Fruit fly (Drosophila melanogaster) whole organism, embryonic: ENCODE results near the gene CG5191.

Experiments used
- Bdp1 ChIP-seq: fragments of 200-800 bp; sonication (Bioruptor generic); optimal IDR thresholded peaks from 3 replicates; lab custom pipeline; 2016; ENCODE audit warnings: missing biosample characterization, missing genetic modification characterization
- CG10543 ChIP-seq: fragments of 200-800 bp; sonication (Bioruptor generic); optimal IDR thresholded peaks from 3 replicates; lab custom pipeline; 2017; ENCODE audit warnings: missing biosample characterization, mild to moderate bottlenecking, missing genetic modification characterization, moderate library complexity
- CG12391 ChIP-seq: fragments of 200-800 bp; sonication (Bioruptor generic); optimal IDR thresholded peaks from 3 replicates; lab custom pipeline; 2018; ENCODE audit warnings: missing biosample characterization, mild to moderate bottlenecking, missing genetic modification characterization, moderate library complexity
- CG12659 ChIP-seq: fragments of 200-800 bp; sonication (Bioruptor generic); optimal IDR thresholded peaks from 3 replicates; lab custom pipeline; 2017; ENCODE audit warnings: mild to moderate bottlenecking, missing biosample characterization, missing genetic modification reagents, missing genetic modification characterization
- CG12942 ChIP-seq: fragments of 200-800 bp; sonication (Bioruptor generic); optimal IDR thresholded peaks from 3 replicates; lab custom pipeline; 2016; ENCODE audit warnings: missing biosample characterization, missing genetic modification characterization
- CG13123 ChIP-seq: fragments of 200-800 bp; sonication (Bioruptor generic); optimal IDR thresholded peaks from 2 replicates; lab custom pipeline; 2016; ENCODE audit warnings: missing biosample characterization, missing genetic modification characterization
- CG16813 ChIP-seq: fragments of 200-800 bp; sonication (Bioruptor generic); IDR thresholded peaks from 3 replicates; pipeline ENCODE4 v1.3.6; 2022; ENCODE audit warnings: missing biosample characterization, missing genetic modification characterization; ENCODE audit not compliant: partially characterized antibody
- CG17359 ChIP-seq: fragments of 200-800 bp; sonication (Bioruptor generic); optimal IDR thresholded peaks from 3 replicates; lab custom pipeline; 2018; ENCODE audit warnings: missing biosample characterization, mild to moderate bottlenecking, missing genetic modification characterization, moderate library complexity
- CG18599 ChIP-seq: fragments of 200-800 bp; sonication (Bioruptor generic); optimal IDR thresholded peaks from 3 replicates; lab custom pipeline; 2017; ENCODE audit warnings: missing biosample characterization, missing genetic modification characterization, mild to moderate bottlenecking, moderate library complexity, missing genetic modification reagents
- CG2116 ChIP-seq: fragments of 200-800 bp; sonication (Bioruptor generic); optimal IDR thresholded peaks from 3 replicates; lab custom pipeline; 2018; ENCODE audit warnings: missing biosample characterization, mild to moderate bottlenecking, missing genetic modification characterization
- CG2199 ChIP-seq: fragments of 200-800 bp; sonication (Bioruptor generic); IDR thresholded peaks from 3 replicates; pipeline ENCODE4 v1.3.6; 2022; ENCODE audit warnings: missing biosample characterization, missing genetic modification characterization
- CG34422 ChIP-seq: fragments of 200-800 bp; sonication (Bioruptor generic); IDR thresholded peaks from 3 replicates; pipeline ENCODE4 v1.3.6; 2022; ENCODE audit warnings: missing biosample characterization, missing genetic modification characterization
- CG3726 ChIP-seq: fragments of 200-800 bp; sonication (Bioruptor generic); IDR thresholded peaks from 3 replicates; pipeline ENCODE4, ENCODE4 v1.3.6; 2022; ENCODE audit warnings: missing biosample characterization, missing genetic modification characterization
- CG4424 ChIP-seq: fragments of 200-800 bp; sonication (Bioruptor generic); optimal IDR thresholded peaks from 3 replicates; lab custom pipeline; 2016; ENCODE audit warnings: missing biosample characterization, missing genetic modification characterization
- CG4707 ChIP-seq: fragments of 200-800 bp; sonication (Bioruptor generic); optimal IDR thresholded peaks from 2 replicates; lab custom pipeline; 2018; ENCODE audit warnings: missing biosample characterization, mild to moderate bottlenecking, missing genetic modification characterization, moderate library complexity
- CG6683 ChIP-seq: fragments of 200-800 bp; sonication (Bioruptor generic); optimal IDR thresholded peaks from 2 replicates; lab custom pipeline; 2017; ENCODE audit warnings: missing biosample characterization, mild to moderate bottlenecking, missing genetic modification characterization, missing genetic modification reagents
- CG9727 ChIP-seq: fragments of 200-800 bp; sonication (Bioruptor generic); optimal IDR thresholded peaks from 3 replicates; lab custom pipeline; 2017; ENCODE audit warnings: missing biosample characterization, mild to moderate bottlenecking, missing genetic modification characterization
- CTCF ChIP-seq: fragments of 200-800 bp; sonication (Bioruptor generic); optimal IDR thresholded peaks from 2 replicates; lab custom pipeline; 2017; ENCODE audit warnings: missing biosample characterization, mild to moderate bottlenecking, missing genetic modification characterization, moderate library complexity
- Dad ChIP-seq: fragments of 200-800 bp; sonication (Bioruptor generic); optimal IDR thresholded peaks from 3 replicates; lab custom pipeline; 2016; ENCODE audit warnings: missing biosample characterization, missing genetic modification characterization
- Doc3 ChIP-seq: fragments of 200-800 bp; sonication (Bioruptor generic); IDR thresholded peaks from 3 replicates; pipeline ENCODE4 v1.3.6; 2022; ENCODE audit warnings: missing biosample characterization, missing genetic modification characterization; ENCODE audit not compliant: partially characterized antibody
- Hey ChIP-seq: fragments of 200-800 bp; sonication (Bioruptor generic); optimal IDR thresholded peaks from 3 replicates; lab custom pipeline; 2018; ENCODE audit warnings: missing biosample characterization, mild to moderate bottlenecking, missing genetic modification characterization
- HmgD ChIP-seq: fragments of 200-800 bp; sonication (Bioruptor generic); optimal IDR thresholded peaks from 3 replicates; lab custom pipeline; 2016; ENCODE audit warnings: missing biosample characterization, missing genetic modification characterization
- Hr39 ChIP-seq: fragments of >200 bp; optimal IDR thresholded peaks from 2 replicates; lab custom pipeline; 2017
- Neu2 ChIP-seq: fragments of 200-800 bp; sonication (Bioruptor generic); optimal IDR thresholded peaks from 3 replicates; lab custom pipeline; 2016; ENCODE audit warnings: missing biosample characterization, missing genetic modification characterization, borderline replicate concordance
- Nf-YA ChIP-seq: fragments of 200-800 bp; sonication (Bioruptor generic); IDR thresholded peaks from 2 replicates; pipeline ENCODE4 v1.3.6; 2022; ENCODE audit warnings: missing biosample characterization, missing genetic modification characterization
- Oaz ChIP-seq: fragments of 200-800 bp; sonication (Bioruptor generic); IDR thresholded peaks from 2 replicates; pipeline ENCODE4 v1.3.6; 2022; ENCODE audit warnings: missing biosample characterization, missing genetic modification characterization
- Optix ChIP-seq: fragments of 200-800 bp; sonication (Bioruptor generic); IDR thresholded peaks from 3 replicates; pipeline ENCODE4 v1.3.6; 2022; ENCODE audit warnings: missing biosample characterization, missing genetic modification characterization
- Tbp ChIP-seq: fragments of >200 bp; optimal IDR thresholded peaks from 2 replicates; lab custom pipeline; 2018; ENCODE audit warnings: missing biosample characterization, missing genetic modification characterization
- Xbp1 ChIP-seq: fragments of 200-800 bp; sonication (Bioruptor generic); optimal IDR thresholded peaks from 3 replicates; lab custom pipeline; 2016; ENCODE audit warnings: missing biosample characterization, mild to moderate bottlenecking, missing genetic modification characterization
- ac ChIP-seq: fragments of 200-800 bp; sonication (Bioruptor generic); optimal IDR thresholded peaks from 3 replicates; lab custom pipeline; 2017; ENCODE audit warnings: missing biosample characterization, mild to moderate bottlenecking, missing genetic modification characterization
- corto ChIP-seq: fragments of 200-800 bp; sonication (Bioruptor generic); optimal IDR thresholded peaks from 2 replicates; lab custom pipeline; 2016; ENCODE audit warnings: missing biosample characterization, mild to moderate bottlenecking, missing genetic modification characterization, moderate library complexity
- crp ChIP-seq, 2 experiments: fragments of 200-800 bp; sonication (Bioruptor generic); optimal IDR thresholded peaks; 2 replicates in 1 of 2; 3 replicates in 1 of 2; lab custom pipeline; 2017; ENCODE audit warnings: missing biosample characterization in 2 of 2, missing genetic modification characterization in 2 of 2, mild to moderate bottlenecking in 1 of 2, moderate library complexity in 1 of 2
- dm ChIP-seq: fragments of 200-800 bp; sonication (Bioruptor generic); optimal IDR thresholded peaks from 3 replicates; lab custom pipeline; 2016; ENCODE audit warnings: missing biosample characterization, missing genetic modification characterization
- ewg ChIP-seq: fragments of 200-800 bp; sonication (Bioruptor generic); optimal IDR thresholded peaks from 3 replicates; lab custom pipeline; 2017; ENCODE audit warnings: mild to moderate bottlenecking, missing biosample characterization, missing genetic modification reagents, missing genetic modification characterization
- eyg ChIP-seq: fragments of 200-800 bp; sonication (Bioruptor generic); optimal IDR thresholded peaks from 3 replicates; lab custom pipeline; 2016; ENCODE audit warnings: missing biosample characterization, missing genetic modification characterization
- gsb ChIP-seq: fragments of 200-800 bp; sonication (Bioruptor generic); IDR thresholded peaks from 2 replicates; pipeline ENCODE4 v1.3.6; 2022; ENCODE audit warnings: missing biosample characterization, missing genetic modification characterization
- lbe ChIP-seq: fragments of 200-800 bp; sonication (Bioruptor generic); optimal IDR thresholded peaks from 2 replicates; lab custom pipeline; 2016; ENCODE audit warnings: missing biosample characterization, mild to moderate bottlenecking, missing genetic modification characterization
- lola ChIP-seq, 3 experiments: fragments of >200 bp in 2 of 3; fragments of 200-800 bp in 1 of 3; sonication (Bioruptor generic) in 1 of 3; optimal IDR thresholded peaks; 2 replicates each; lab custom pipeline; 2017 to 2019; ENCODE audit warnings: missing biosample characterization in 3 of 3, missing genetic modification characterization in 3 of 3, mild to moderate bottlenecking in 1 of 3, moderate library complexity in 1 of 3
- maf-S ChIP-seq: fragments of 200-800 bp; sonication (Bioruptor generic); optimal IDR thresholded peaks from 2 replicates; lab custom pipeline; 2016; ENCODE audit warnings: missing biosample characterization, missing genetic modification characterization
- peb ChIP-seq: fragments of 200-800 bp; sonication (Bioruptor generic); IDR thresholded peaks from 2 replicates; pipeline ENCODE4 v1.3.6; 2022; ENCODE audit warnings: missing biosample characterization, missing genetic modification characterization
- pfk ChIP-seq: fragments of 200-800 bp; sonication (Bioruptor generic); optimal IDR thresholded peaks from 2 replicates; lab custom pipeline; 2018; ENCODE audit warnings: missing biosample characterization, mild to moderate bottlenecking, missing genetic modification characterization, moderate library complexity
- pzg ChIP-seq: fragments of 200-800 bp; sonication (Bioruptor generic); optimal IDR thresholded peaks from 3 replicates; lab custom pipeline; 2018; ENCODE audit warnings: missing biosample characterization, mild to moderate bottlenecking, missing genetic modification characterization, moderate library complexity
- row ChIP-seq: fragments of 200-800 bp; sonication (Bioruptor generic); IDR thresholded peaks from 3 replicates; pipeline ENCODE4 v1.3.6; 2022; ENCODE audit warnings: missing biosample characterization, missing genetic modification characterization
- salm ChIP-seq: fragments of 200-800 bp; sonication (Bioruptor generic); optimal IDR thresholded peaks from 2 replicates; lab custom pipeline; 2018; ENCODE audit warnings: missing biosample characterization, mild to moderate bottlenecking, missing genetic modification characterization
- toy ChIP-seq: fragments of 200-800 bp; sonication (Bioruptor generic); IDR thresholded peaks from 2 replicates; pipeline ENCODE4 v1.3.6; 2022; ENCODE audit warnings: missing biosample characterization, missing genetic modification characterization
- trh ChIP-seq: fragments of 200-800 bp; sonication (Bioruptor generic); optimal IDR thresholded peaks from 2 replicates; lab custom pipeline; 2016; ENCODE audit warnings: missing biosample characterization, missing genetic modification characterization
- vvl ChIP-seq: fragments of 200-800 bp; sonication (Bioruptor generic); IDR thresholded peaks from 2 replicates; pipeline ENCODE4 v1.3.6; 2022; ENCODE audit warnings: missing biosample characterization, missing genetic modification characterization
- wek ChIP-seq: fragments of 200-800 bp; sonication (Bioruptor generic); optimal IDR thresholded peaks from 3 replicates; lab custom pipeline; 2018; ENCODE audit warnings: missing biosample characterization, mild to moderate bottlenecking, missing genetic modification characterization, moderate library complexity
- zfh1 ChIP-seq: fragments of 200-800 bp; sonication (Bioruptor generic); IDR thresholded peaks from 3 replicates; pipeline ENCODE4 v1.3.6; 2022; ENCODE audit warnings: missing biosample characterization, missing genetic modification characterization

Gene CG5191

DNA sequence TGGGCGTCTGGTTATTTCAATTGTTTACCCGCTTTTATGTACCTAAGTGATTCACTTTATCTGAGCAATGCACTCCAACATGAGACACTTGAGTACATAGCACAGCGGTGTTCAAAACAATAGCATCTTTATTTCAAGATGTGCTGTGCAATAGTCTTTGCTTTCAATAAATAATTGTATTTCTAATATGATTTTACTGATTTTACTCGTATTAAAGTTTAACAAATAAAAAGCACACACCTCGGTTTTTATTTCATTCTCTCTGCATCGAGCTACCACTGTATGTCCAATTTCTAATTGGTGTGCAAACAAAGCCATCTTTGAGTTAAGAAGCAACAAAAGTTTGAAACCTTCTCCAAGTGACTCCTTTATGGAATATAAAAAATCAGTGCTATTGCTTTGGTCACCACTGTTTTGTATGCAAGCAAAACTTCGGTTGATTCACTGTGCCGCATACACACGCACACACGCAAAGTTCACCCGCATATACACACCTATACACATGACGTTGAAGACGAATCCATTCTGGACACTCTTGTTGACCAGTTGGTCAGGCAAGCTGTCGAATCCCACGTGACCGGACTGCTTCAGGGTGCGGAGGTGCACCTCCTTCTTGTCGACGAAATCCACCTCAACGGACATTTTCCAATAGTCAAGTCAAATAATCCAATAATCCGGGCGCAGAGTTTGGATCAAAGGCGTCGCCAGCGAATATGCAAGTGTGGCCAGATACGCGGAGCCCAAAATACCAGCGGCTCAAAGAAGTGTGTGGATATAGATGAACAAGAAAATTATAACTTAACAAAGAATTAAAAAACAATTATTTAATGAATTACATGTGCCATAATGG is 27.2 kb downstream of the CG5191 start, which contains the start of gene Septin2 (continued):
- peak; percentile 76 for TF ChIP-seq CG12391
- no peak for TF ChIP-seq CG3726
- TF ChIP-seq, all 482 proteins: peak for 325

DNA sequence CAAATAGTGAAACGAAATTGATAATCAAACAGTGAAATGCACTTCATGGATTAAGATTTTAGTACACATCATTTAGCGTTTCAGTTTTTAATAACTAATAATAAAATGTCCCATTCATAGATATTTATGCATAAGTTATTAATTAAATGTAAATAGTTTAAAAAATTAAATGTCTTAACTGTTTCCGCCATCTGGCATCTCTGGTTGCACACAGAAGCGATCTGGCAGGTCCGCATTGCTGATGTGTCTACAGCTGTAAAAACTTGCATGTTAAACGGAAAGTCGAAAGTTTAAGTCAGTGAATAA is 27.8 kb downstream of the CG5191 start, which contains the start of gene Srp72:
Gene Srp72 (plus strand): TSS at position 232 of the 306 bp plus-strand sequence.
- TF ChIP-seq lola (GFP tag; optimal IDR thresholded peaks at IDR 0.05; lab: Kevin White, UChicago) (peak in 1 of 3 experiments; percentile 25), CG9727 (GFP tag; lab: Kevin White, UChicago) (peak; percentile 66), Doc3 (GFP tag; lab: Robert Waterston, UW) (no peak), CG4424 (GFP tag; lab: Kevin White, UChicago) (peak; percentile 66), peb (no peak), CG6683 (GFP tag; lab: Kevin White, UChicago) (no peak), CG10543 (peak; percentile 69), trh (no peak), CG16813 (GFP tag; lab: Robert Waterston, UW) (no peak), CG12942 (GFP tag; lab: Kevin White, UChicago) (peak; percentile 35), Hr39 (lab: Kevin White, UChicago) (no peak), CG34422 (GFP tag; lab: Robert Waterston, UW) (no peak), CG2116 (GFP tag; lab: Kevin White, UChicago) (peak; percentile 18), toy (GFP tag; lab: Robert Waterston, UW) (no peak), CG13123 (GFP tag; lab: Kevin White, UChicago) (no peak), eyg (GFP tag; lab: Kevin White, UChicago) (no peak), pzg (GFP tag; lab: Kevin White, UChicago) (peak; percentile 35), CG4707 (GFP tag; lab: Kevin White, UChicago) (no peak), ewg (GFP tag; lab: Kevin White, UChicago) (no peak), row (GFP tag; lab: Robert Waterston, UW) (peak; percentile 68), CTCF (GFP tag; lab: Kevin White, UChicago) (no peak), Bdp1 (GFP tag; lab: Kevin White, UChicago) (no peak), CG12659 (GFP tag; lab: Kevin White, UChicago) (peak; percentile 54), dm (GFP tag; lab: Kevin White, UChicago) (no peak), lbe (GFP tag; lab: Kevin White, UChicago) (no peak), CG2199 (no peak), Hey (tag; lab: Kevin White, UChicago) (no peak), maf-S (GFP tag; lab: Kevin White, UChicago) (no peak), pfk (GFP tag; lab: Kevin White, UChicago) (no peak), vvl (GFP tag; lab: Robert Waterston, UW) (peak; percentile 54), CG17359 (tag; lab: Kevin White, UChicago) (peak; percentile 60), Oaz (GFP tag; lab: Robert Waterston, UW) (no peak), Nf-YA (no peak), Dad (GFP tag; lab: Kevin White, UChicago) (no peak), HmgD (GFP tag; lab: Kevin White, UChicago) (no peak), gsb (no peak), corto (GFP tag; lab: Kevin White, UChicago) (no peak), ac (GFP tag; lab: Kevin White, UChicago) (no peak), zfh1 (GFP tag; lab: Robert Waterston, UW) (peak; percentile 48; the same call in 1 of the 3 replicates), wek (GFP tag; lab: Kevin White, UChicago) (no peak), salm (tag; lab: Kevin White, UChicago) (no peak), Tbp (GFP tag; lab: Kevin White, UChicago) (no peak), Optix (GFP tag; lab: Robert Waterston, UW) (no peak), crp (GFP tag; optimal IDR thresholded peaks at IDR 0.05; lab: Kevin White, UChicago) (peak in 1 of 2 experiments; percentile 72), CG18599 (GFP tag; lab: Kevin White, UChicago) (peak; percentile 48), Neu2 (GFP tag; lab: Kevin White, UChicago) (no peak), Xbp1 (GFP tag; lab: Kevin White, UChicago) (peak; percentile 66)
